Worm (Caenorhabditis elegans): ENCODE measurements around the gene try-8.

- TF ChIP-seq nhr-237 (tag; optimal IDR thresholded peaks at IDR 0.05) (no peak), madf-5 (GFP tag; IDR thresholded peaks at IDR 0.05) (no peak), fos-1 (tag; optimal IDR thresholded peaks at IDR 0.05) (no peak), zag-1 (tag; optimal IDR thresholded peaks at IDR 0.05) (no peak), lin-38 (GFP tag; IDR thresholded peaks at IDR 0.05) (no peak), zip-2 (tag; optimal IDR thresholded peaks at IDR 0.05) (no peak), nhr-42 (GFP tag; IDR thresholded peaks at IDR 0.05) (no peak), R02D3.7 (tag; optimal IDR thresholded peaks at IDR 0.05) (no peak), nhr-77 (tag; optimal IDR thresholded peaks at IDR 0.05) (no peak), ces-1 (GFP tag; optimal IDR thresholded peaks at IDR 0.05) (no peak), skn-1 (tag; optimal IDR thresholded peaks at IDR 0.05) (no peak), ceh-82 (tag; optimal IDR thresholded peaks at IDR 0.05) (no peak)
These were observed 16.2 kb downstream of the try-8 start, which contains the start of gene F25E5.16 for ce11 chrV:7437985-7438384.

Data from whole organism, L4 larva.